Fruit fly (Drosophila melanogaster): ENCODE results near the gene CG7341.

dm6 chr3L:18081957-18082356 is 30.8 kb upstream of the CG7341 start:
- TF ChIP-seq Hnf4 (GFP tag; optimal IDR thresholded peaks at IDR 0.05) (no peak), OdsH (GFP tag; optimal IDR thresholded peaks at IDR 0.05) (no peak), GATAd (GFP tag; optimal IDR thresholded peaks at IDR 0.05) (no peak), sage (GFP tag; optimal IDR thresholded peaks at IDR 0.05) (no peak), Hr78 (GFP tag; optimal IDR thresholded peaks at IDR 0.05) (no peak), psq (GFP tag; optimal IDR thresholded peaks at IDR 0.05) (no peak), woc (GFP tag; optimal IDR thresholded peaks at IDR 0.05) (no peak), CG9705 (GFP tag; optimal IDR thresholded peaks at IDR 0.05) (no peak), Dif (GFP tag; optimal IDR thresholded peaks at IDR 0.05; ENCODE audit: partially characterized antibody) (no peak), tai (GFP tag; optimal IDR thresholded peaks at IDR 0.05) (no peak), usp (GFP tag; optimal IDR thresholded peaks at IDR 0.05) (no peak), foxo (GFP tag; optimal IDR thresholded peaks at IDR 0.05) (no peak), fru (GFP tag; optimal IDR thresholded peaks at IDR 0.05) (no peak)
